Fruit fly (Drosophila melanogaster): Measurements from ENCODE around the gene Tfb5.
A peak's percentile ranks its signal among the peaks of the same experiment; 100 is the strongest.

Tfb5 gene

DNA sequence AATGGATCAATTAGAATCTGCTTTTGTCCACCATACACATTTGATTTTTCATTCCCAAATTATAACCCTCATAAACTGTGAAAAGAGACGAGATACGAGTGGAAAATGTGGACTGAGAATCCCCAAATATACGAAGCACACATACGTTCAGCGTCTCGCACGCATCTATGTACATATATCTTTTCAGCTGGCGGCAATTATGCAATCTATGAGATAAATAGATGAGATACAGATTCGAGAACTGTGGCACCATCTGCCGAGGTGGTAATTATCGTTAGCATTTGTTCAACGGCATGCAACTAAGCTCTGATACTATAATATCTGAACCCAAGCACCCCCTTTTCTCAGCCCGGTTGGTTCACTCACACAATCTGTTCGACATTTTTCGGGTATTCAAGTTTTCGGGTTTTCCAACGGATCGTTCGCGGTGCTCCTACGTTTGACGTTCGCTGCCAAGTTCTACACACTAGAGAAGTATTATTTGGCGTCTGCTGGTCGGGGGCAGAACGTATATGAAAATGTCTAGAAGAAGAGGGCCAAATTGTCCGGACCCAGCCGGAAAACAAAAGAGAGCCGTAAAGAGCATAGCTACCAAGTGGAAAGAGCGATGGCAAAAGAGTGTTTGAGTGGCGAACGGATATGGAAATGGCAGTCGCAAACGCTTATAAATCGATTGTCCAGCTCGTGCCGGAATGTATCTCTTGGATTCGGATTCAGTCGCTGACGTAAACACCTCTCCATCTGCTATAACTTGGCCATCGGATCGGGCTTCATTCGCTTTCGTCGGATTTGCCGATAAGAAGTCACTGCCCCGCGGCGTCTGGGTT, 15.4 kb downstream of the Tfb5 start:
- TF ChIP-seq D1 (tag; optimal IDR thresholded peaks at IDR 0.05) (no peak), CG32121 (GFP tag; IDR thresholded peaks at IDR 0.05) (no peak), CG12605 (GFP tag; IDR thresholded peaks at IDR 0.05) (no peak), CG34367 (tag; optimal IDR thresholded peaks at IDR 0.05) (no peak), rn (GFP tag; IDR thresholded peaks at IDR 0.05) (no peak), Snoo (tag; optimal IDR thresholded peaks at IDR 0.05) (no peak), CG14655 (GFP tag; optimal IDR thresholded peaks at IDR 0.05) (no peak), CG15710 (tag; optimal IDR thresholded peaks at IDR 0.05) (no peak), fd96Ca (GFP tag; IDR thresholded peaks at IDR 0.05) (no peak), CG10348 (GFP tag; IDR thresholded peaks at IDR 0.05) (no peak), Pif1B (GFP tag; optimal IDR thresholded peaks at IDR 0.05) (no peak), CG13204 (GFP tag; optimal IDR thresholded peaks at IDR 0.05) (no peak), gl (tag; optimal IDR thresholded peaks at IDR 0.05) (no peak), CG8301 (tag; optimal IDR thresholded peaks at IDR 0.05) (no peak)

DNA sequence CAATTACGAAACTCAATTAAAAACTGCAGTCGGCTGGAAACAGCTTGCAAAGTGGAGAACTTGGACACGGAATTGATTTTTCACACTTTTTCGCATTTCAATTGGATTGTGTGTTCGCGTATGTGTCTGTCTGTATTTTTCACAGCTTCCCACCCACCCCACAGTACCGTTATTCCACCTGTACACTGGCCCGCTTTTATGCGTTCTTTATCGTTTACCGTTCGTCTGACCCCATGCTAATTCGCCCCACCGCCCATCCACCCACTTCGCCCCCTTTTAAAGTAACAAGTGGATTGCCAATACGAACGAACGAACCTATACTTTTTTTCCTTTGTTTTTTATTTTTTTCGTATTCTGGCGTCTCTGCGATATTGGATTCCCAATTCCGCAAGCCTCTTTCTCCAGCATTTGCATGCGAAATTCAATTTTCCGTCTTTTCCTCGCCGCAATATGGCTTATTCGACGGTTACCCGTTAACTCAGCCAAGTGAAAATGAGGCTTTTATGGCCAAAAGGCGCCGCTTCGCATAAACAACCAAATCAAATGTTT, 28.5 kb downstream of the Tfb5 start:
- no peak for TF ChIP-seq EcR (GFP tag; optimal IDR thresholded peaks at IDR 0.05)
- TF ChIP-seq CG34367 (tag; optimal IDR thresholded peaks at IDR 0.05) = no peak
- TF ChIP-seq CG15710 (tag; optimal IDR thresholded peaks at IDR 0.05) = no peak
- no peak for TF ChIP-seq CG9948 (tag; optimal IDR thresholded peaks at IDR 0.05)
- no peak for TF ChIP-seq Pif1A (GFP tag; optimal IDR thresholded peaks at IDR 0.05)
- no peak for TF ChIP-seq CG4496 (GFP tag; IDR thresholded peaks at IDR 0.05)
- TF ChIP-seq D1 (tag; optimal IDR thresholded peaks at IDR 0.05) = no peak
- no peak for TF ChIP-seq CG13204 (GFP tag; optimal IDR thresholded peaks at IDR 0.05)
- TF ChIP-seq CG8159 (tag; optimal IDR thresholded peaks at IDR 0.05) = no peak
- no peak for TF ChIP-seq CG12605 (GFP tag; IDR thresholded peaks at IDR 0.05)
- TF ChIP-seq CG10348 (GFP tag; IDR thresholded peaks at IDR 0.05) = no peak
- TF ChIP-seq CG17806 (tag; optimal IDR thresholded peaks at IDR 0.05) = no peak
- no peak for TF ChIP-seq Ets98B (GFP tag; IDR thresholded peaks at IDR 0.05)
- TF ChIP-seq Pif1B (GFP tag; optimal IDR thresholded peaks at IDR 0.05) = no peak

DNA sequence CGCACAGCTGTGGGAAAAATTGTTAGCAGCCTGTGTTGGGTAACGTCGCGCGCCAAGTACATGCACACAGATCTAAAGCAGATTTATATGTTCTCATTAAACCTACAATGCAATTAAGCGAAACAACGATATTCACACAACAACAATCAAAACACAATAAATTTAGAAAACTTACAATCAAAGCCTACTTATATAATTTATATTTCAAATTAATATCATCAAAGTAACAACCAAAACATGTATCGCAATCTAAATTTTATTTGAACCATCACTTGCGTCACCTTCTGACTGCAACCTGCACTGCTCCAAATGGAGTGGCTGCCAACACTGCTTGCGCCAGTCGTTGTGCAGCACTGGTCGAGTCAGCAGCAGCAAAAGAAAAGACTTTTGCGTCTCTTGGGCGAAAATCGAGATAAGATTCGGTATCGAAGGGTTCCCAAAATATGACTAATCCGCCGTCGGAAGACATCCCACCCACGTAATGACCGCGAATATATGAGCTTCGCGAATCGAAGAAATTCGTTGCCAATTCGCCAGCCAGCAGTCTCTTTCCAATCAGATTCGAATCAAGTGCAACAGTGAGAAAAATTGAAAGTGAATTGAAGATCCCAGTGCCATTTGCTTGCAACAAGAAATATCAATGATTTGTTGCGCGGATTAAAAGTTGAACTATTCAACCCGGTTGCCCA, 29.2 kb downstream of the Tfb5 start, which contains the start of the genes CG8892 and CG34126:
Gene CG8892, minus strand, starts transcription at position 315 of the 689 bp plus-strand sequence.
Gene CG34126, plus strand, starts transcription at position 337 of the 689 bp plus-strand sequence.
- TF ChIP-seq CG15710 (tag; optimal IDR thresholded peaks at IDR 0.05) (peak; percentile 97), fd96Ca (GFP tag; IDR thresholded peaks at IDR 0.05) (peak; percentile 95), EcR (GFP tag; optimal IDR thresholded peaks at IDR 0.05) (no peak), Pif1A (GFP tag; optimal IDR thresholded peaks at IDR 0.05) (peak; percentile 94), Snoo (tag; optimal IDR thresholded peaks at IDR 0.05) (peak; percentile 97), CG8159 (tag; optimal IDR thresholded peaks at IDR 0.05) (peak; percentile 96), CG14655 (GFP tag; optimal IDR thresholded peaks at IDR 0.05) (peak; percentile 96), CG32121 (GFP tag; IDR thresholded peaks at IDR 0.05) (peak; percentile 91), rn (GFP tag; IDR thresholded peaks at IDR 0.05) (peak; percentile 93), CG4496 (GFP tag; IDR thresholded peaks at IDR 0.05) (peak; percentile 93), Ets98B (GFP tag; IDR thresholded peaks at IDR 0.05) (peak; percentile 86), CG8301 (tag; optimal IDR thresholded peaks at IDR 0.05) (peak; percentile 93), CG17806 (tag; optimal IDR thresholded peaks at IDR 0.05) (peak; percentile 94), gl (tag; optimal IDR thresholded peaks at IDR 0.05) (peak; percentile 83), CG13204 (GFP tag; optimal IDR thresholded peaks at IDR 0.05) (peak; percentile 72), CG34367 (tag; optimal IDR thresholded peaks at IDR 0.05) (peak; percentile 90), CG10348 (GFP tag; IDR thresholded peaks at IDR 0.05) (peak; percentile 89), CG12605 (GFP tag; IDR thresholded peaks at IDR 0.05) (peak; percentile 75), Pif1B (GFP tag; optimal IDR thresholded peaks at IDR 0.05) (peak; percentile 91), CG9948 (tag; optimal IDR thresholded peaks at IDR 0.05) (peak; percentile 95), D1 (tag; optimal IDR thresholded peaks at IDR 0.05) (no peak)

- TF ChIP-seq CG34367 (tag; optimal IDR thresholded peaks at IDR 0.05) (no peak), Ets98B (GFP tag; IDR thresholded peaks at IDR 0.05) (no peak), EcR (GFP tag; optimal IDR thresholded peaks at IDR 0.05) (no peak), fd96Ca (GFP tag; IDR thresholded peaks at IDR 0.05) (no peak), CG4496 (GFP tag; IDR thresholded peaks at IDR 0.05) (no peak), CG17806 (tag; optimal IDR thresholded peaks at IDR 0.05) (no peak), CG9948 (tag; optimal IDR thresholded peaks at IDR 0.05) (no peak)
These were observed 31.5 kb downstream of the Tfb5 start, which contains the start of gene CG8891 for dm6 chr2L:4979138-4979537. Gene CG8891, minus strand, starts transcription at chr2L:4979379.

- TF ChIP-seq D1 (tag; optimal IDR thresholded peaks at IDR 0.05) (no peak), Ets98B (GFP tag; IDR thresholded peaks at IDR 0.05) (peak; percentile 94), CG13204 (GFP tag; optimal IDR thresholded peaks at IDR 0.05) (no peak), CG15710 (tag; optimal IDR thresholded peaks at IDR 0.05) (peak; percentile 87), CG8159 (tag; optimal IDR thresholded peaks at IDR 0.05) (peak; percentile 95), CG8301 (tag; optimal IDR thresholded peaks at IDR 0.05) (peak; percentile 92), CG10348 (GFP tag; IDR thresholded peaks at IDR 0.05) (peak; percentile 87), CG9948 (tag; optimal IDR thresholded peaks at IDR 0.05) (peak; percentile 89), rn (GFP tag; IDR thresholded peaks at IDR 0.05) (peak; percentile 87), Pif1B (GFP tag; optimal IDR thresholded peaks at IDR 0.05) (no peak), CG4496 (GFP tag; IDR thresholded peaks at IDR 0.05) (peak; percentile 97), CG12605 (GFP tag; IDR thresholded peaks at IDR 0.05) (peak; percentile 89), CG32121 (GFP tag; IDR thresholded peaks at IDR 0.05) (peak; percentile 95), CG17806 (tag; optimal IDR thresholded peaks at IDR 0.05) (peak; percentile 91), Pif1A (GFP tag; optimal IDR thresholded peaks at IDR 0.05) (no peak), CG34367 (tag; optimal IDR thresholded peaks at IDR 0.05) (peak; percentile 85), EcR (GFP tag; optimal IDR thresholded peaks at IDR 0.05) (peak; percentile 6), Snoo (tag; optimal IDR thresholded peaks at IDR 0.05) (peak; percentile 89), fd96Ca (GFP tag; IDR thresholded peaks at IDR 0.05) (peak; percentile 84), CG14655 (GFP tag; optimal IDR thresholded peaks at IDR 0.05) (no peak), gl (tag; optimal IDR thresholded peaks at IDR 0.05) (peak; percentile 81)
These were observed 33.6 kb downstream of the Tfb5 start, which contains the start of the genes Gmd and CG3792 for dm6 chr2L:4976988-4977551. Gene Gmd, minus strand, starts transcription at chr2L:4977023. Gene CG3792, plus strand, starts transcription at chr2L:4977312.

All from whole organism, pupa.